Fruit fly (Drosophila melanogaster) whole organism, embryonic: Measurements from ENCODE around the gene Cyp9f2.

Experiments
- Adf1 ChIP-seq: fragments of 200-800 bp; sonication (Bioruptor generic); IDR thresholded peaks from 2 replicates; pipeline ENCODE4 v1.3.6; 2022; ENCODE audit warnings: missing biosample characterization, missing genetic modification characterization
- Asciz ChIP-seq: fragments of 200-800 bp; sonication (Bioruptor generic); optimal IDR thresholded peaks from 2 replicates; lab custom pipeline; 2017; ENCODE audit warnings: missing biosample characterization, mild to moderate bottlenecking, missing genetic modification characterization, missing genetic modification reagents
- Bdp1 ChIP-seq: fragments of 200-800 bp; sonication (Bioruptor generic); optimal IDR thresholded peaks from 3 replicates; lab custom pipeline; 2016; ENCODE audit warnings: missing biosample characterization, missing genetic modification characterization
- Blimp-1 ChIP-seq: fragments of 200-800 bp; sonication (Bioruptor generic); optimal IDR thresholded peaks from 3 replicates; lab custom pipeline; 2018; ENCODE audit warnings: missing biosample characterization, missing genetic modification characterization, mild to moderate bottlenecking, moderate library complexity, missing genetic modification reagents
- CG11247 ChIP-seq: fragments of 200-800 bp; sonication (Bioruptor generic); IDR thresholded peaks from 2 replicates; pipeline ENCODE4 v1.3.6; 2022; ENCODE audit warnings: missing biosample characterization, missing genetic modification characterization
- CG11560 ChIP-seq: fragments of 200-800 bp; sonication (Bioruptor generic); IDR thresholded peaks from 3 replicates; pipeline ENCODE4 v1.3.6; 2022; ENCODE audit warnings: missing biosample characterization, missing genetic modification characterization
- CG12769 ChIP-seq: fragments of 200-800 bp; sonication (Bioruptor generic); optimal IDR thresholded peaks from 2 replicates; lab custom pipeline; 2019; ENCODE audit warnings: missing biosample characterization, mild to moderate bottlenecking, missing genetic modification characterization, moderate library complexity
- CG13287 ChIP-seq: fragments of 200-800 bp; sonication (Bioruptor generic); IDR thresholded peaks from 2 replicates; pipeline ENCODE4 v1.3.6; 2022; ENCODE audit warnings: missing biosample characterization, missing genetic modification characterization; ENCODE audit not compliant: partially characterized antibody
- CG14014 ChIP-seq: fragments of 200-800 bp; sonication (Bioruptor generic); IDR thresholded peaks from 2 replicates; pipeline ENCODE4 v1.3.6; 2022; ENCODE audit warnings: missing biosample characterization, missing genetic modification characterization
- CG14050 ChIP-seq: fragments of 200-800 bp; sonication (Bioruptor generic); IDR thresholded peaks from 3 replicates; pipeline ENCODE4 v1.3.6; 2022; ENCODE audit warnings: missing biosample characterization, missing genetic modification characterization
- CG15514 ChIP-seq: fragments of 200-800 bp; sonication (Bioruptor generic); optimal IDR thresholded peaks from 3 replicates; lab custom pipeline; 2017; ENCODE audit warnings: missing biosample characterization, missing genetic modification characterization, mild to moderate bottlenecking, moderate library complexity, missing genetic modification reagents
- CG16779 ChIP-seq: fragments of 200-800 bp; sonication (Bioruptor generic); IDR thresholded peaks from 2 replicates; pipeline ENCODE4 v1.3.6; 2022; ENCODE audit warnings: missing biosample characterization, missing genetic modification characterization
- CG17361 ChIP-seq: fragments of 200-800 bp; sonication (Bioruptor generic); IDR thresholded peaks from 3 replicates; pipeline ENCODE4 v1.3.6; 2022; ENCODE audit warnings: missing biosample characterization, missing genetic modification characterization
- CG17568 ChIP-seq: fragments of 200-800 bp; sonication (Bioruptor generic); optimal IDR thresholded peaks from 2 replicates; lab custom pipeline; 2018; ENCODE audit warnings: missing biosample characterization, mild to moderate bottlenecking, missing genetic modification characterization, moderate library complexity
- CG18011 ChIP-seq: fragments of 200-800 bp; sonication (Bioruptor generic); optimal IDR thresholded peaks from 2 replicates; lab custom pipeline; 2017; ENCODE audit warnings: missing biosample characterization, missing genetic modification characterization, mild to moderate bottlenecking, moderate library complexity, missing genotype
- CG2712 ChIP-seq: fragments of 200-800 bp; optimal IDR thresholded peaks from 3 replicates; lab custom pipeline; 2019; ENCODE audit warnings: missing biosample characterization, mild to moderate bottlenecking, missing genetic modification characterization, moderate library complexity
- CG8290 ChIP-seq, 3 experiments: fragments of 200-800 bp; sonication (Bioruptor generic); optimal IDR thresholded peaks; 2 replicates each; lab custom pipeline; 2016 to 2019; ENCODE audit warnings: missing biosample characterization in 3 of 3, missing genetic modification characterization in 3 of 3, mild to moderate bottlenecking in 2 of 3, moderate library complexity in 1 of 3
- CG8924 ChIP-seq: fragments of 200-800 bp; optimal IDR thresholded peaks from 3 replicates; lab custom pipeline; 2019; ENCODE audit warnings: missing biosample characterization, mild to moderate bottlenecking, missing genetic modification characterization, moderate library complexity
- Elba2 ChIP-seq: fragments of 200-800 bp; sonication (Bioruptor generic); optimal IDR thresholded peaks from 3 replicates; lab custom pipeline; 2016; ENCODE audit warnings: missing biosample characterization, missing genetic modification characterization
- H2.0 ChIP-seq: fragments of 200-800 bp; sonication (Bioruptor generic); IDR thresholded peaks from 2 replicates; pipeline ENCODE4 v1.3.6; 2022; ENCODE audit warnings: missing biosample characterization, missing genetic modification characterization
- Med ChIP-seq: fragments of 200-800 bp; sonication (Bioruptor generic); peaks from one replicate; lab custom pipeline; 2016; ENCODE audit warnings: missing biosample characterization, missing genetic modification characterization, mild to moderate bottlenecking, inconsistent platforms, moderate library complexity
- Nf-YB ChIP-seq: fragments of 200-800 bp; sonication (Bioruptor generic); optimal IDR thresholded peaks from 3 replicates; lab custom pipeline; 2019; ENCODE audit warnings: missing biosample characterization, mild to moderate bottlenecking, missing genetic modification characterization, moderate library complexity
- Opbp ChIP-seq: fragments of 200-800 bp; sonication (Bioruptor generic); IDR thresholded peaks from 3 replicates; pipeline ENCODE4 v1.3.6; 2022; ENCODE audit warnings: missing biosample characterization, missing genetic modification characterization; ENCODE audit not compliant: partially characterized antibody
- PHDP ChIP-seq: fragments of 200-800 bp; sonication (Bioruptor generic); optimal IDR thresholded peaks from 3 replicates; lab custom pipeline; 2018; ENCODE audit warnings: missing biosample characterization, mild to moderate bottlenecking, missing genetic modification characterization, moderate library complexity
- Rfx ChIP-seq: fragments of 200-800 bp; sonication (Bioruptor generic); IDR thresholded peaks from 2 replicates; pipeline ENCODE4 v1.3.6; 2022; ENCODE audit warnings: missing biosample characterization, missing genetic modification characterization
- Trl ChIP-seq, 3 experiments: fragments of >200 bp in 2 of 3; fragments of 200-800 bp in 1 of 3; sonication (Bioruptor generic) in 1 of 3; optimal IDR thresholded peaks; 2 replicates in 1 of 3; 3 replicates in 2 of 3; lab custom pipeline; 2016 to 2017; ENCODE audit warnings: missing biosample characterization in 1 of 3, missing genetic modification characterization in 1 of 3
- ab ChIP-seq: fragments of 200-800 bp; sonication (Bioruptor generic); optimal IDR thresholded peaks from 2 replicates; lab custom pipeline; 2016; ENCODE audit warnings: missing biosample characterization, missing genetic modification characterization
- aop ChIP-seq: fragments of 200-800 bp; sonication (Bioruptor generic); IDR thresholded peaks from 2 replicates; pipeline ENCODE4 v1.3.6; 2022; ENCODE audit warnings: missing biosample characterization, missing genetic modification characterization
- ato ChIP-seq: fragments of 200-800 bp; sonication (Bioruptor generic); IDR thresholded peaks from 2 replicates; pipeline ENCODE4 v1.3.6; 2022; ENCODE audit warnings: missing biosample characterization, missing genetic modification characterization; ENCODE audit not compliant: partially characterized antibody
- bsh ChIP-seq, 2 experiments: fragments of 200-800 bp; sonication (Bioruptor generic); optimal IDR thresholded peaks; 2 replicates each; lab custom pipeline; 2017 to 2018; ENCODE audit warnings: mild to moderate bottlenecking in 2 of 2, missing biosample characterization in 2 of 2, missing genetic modification characterization in 2 of 2, moderate library complexity in 1 of 2
- cas ChIP-seq: fragments of 200-800 bp; sonication (Bioruptor generic); IDR thresholded peaks from 2 replicates; pipeline ENCODE4 v1.3.6; 2022; ENCODE audit warnings: missing biosample characterization, missing genetic modification characterization
- ci ChIP-seq: fragments of 200-800 bp; sonication (Bioruptor generic); IDR thresholded peaks from 3 replicates; pipeline ENCODE4 v1.3.6; 2022; ENCODE audit warnings: missing biosample characterization, missing genetic modification characterization
- crc ChIP-seq: fragments of 200-800 bp; sonication (Bioruptor generic); optimal IDR thresholded peaks from 2 replicates; lab custom pipeline; 2016; ENCODE audit warnings: missing biosample characterization, missing genetic modification characterization
- croc ChIP-seq: fragments of 200-800 bp; sonication (Bioruptor generic); conservative IDR thresholded peaks from 3 replicates; pipeline ENCODE4 v1.3.6; 2022; ENCODE audit warnings: missing biosample characterization, missing genetic modification characterization
- crp ChIP-seq, 2 experiments: fragments of 200-800 bp; sonication (Bioruptor generic); optimal IDR thresholded peaks; 2 replicates in 1 of 2; 3 replicates in 1 of 2; lab custom pipeline; 2017; ENCODE audit warnings: missing biosample characterization in 2 of 2, missing genetic modification characterization in 2 of 2, mild to moderate bottlenecking in 1 of 2, moderate library complexity in 1 of 2
- danr ChIP-seq: fragments of 200-800 bp; sonication (Bioruptor generic); IDR thresholded peaks from 2 replicates; pipeline ENCODE4 v1.3.6; 2022; ENCODE audit warnings: missing biosample characterization, missing genetic modification characterization
- gcm ChIP-seq: fragments of 200-800 bp; sonication (Bioruptor generic); optimal IDR thresholded peaks from 2 replicates; lab custom pipeline; 2019; ENCODE audit warnings: missing biosample characterization, mild to moderate bottlenecking, missing genetic modification characterization, moderate library complexity
- gsb ChIP-seq: fragments of 200-800 bp; sonication (Bioruptor generic); IDR thresholded peaks from 2 replicates; pipeline ENCODE4 v1.3.6; 2022; ENCODE audit warnings: missing biosample characterization, missing genetic modification characterization
- inv ChIP-seq: fragments of 200-800 bp; sonication (Bioruptor generic); IDR thresholded peaks from 2 replicates; pipeline ENCODE4 v1.3.6; 2022; ENCODE audit warnings: missing biosample characterization, missing genetic modification characterization; ENCODE audit not compliant: partially characterized antibody
- kni ChIP-seq: fragments of 200-800 bp; sonication (Bioruptor generic); optimal IDR thresholded peaks from 3 replicates; lab custom pipeline; 2017; ENCODE audit warnings: mild to moderate bottlenecking, missing biosample characterization, missing genetic modification reagents, missing genetic modification characterization
- onecut ChIP-seq: fragments of 200-800 bp; sonication (Bioruptor generic); IDR thresholded peaks from 2 replicates; pipeline ENCODE4 v1.3.6; 2022; ENCODE audit warnings: missing biosample characterization, missing genetic modification characterization
- otp ChIP-seq: fragments of 200-800 bp; sonication (Bioruptor generic); IDR thresholded peaks from 3 replicates; pipeline ENCODE4, ENCODE4 v1.3.6; 2022; ENCODE audit warnings: missing biosample characterization, missing genetic modification characterization
- pan ChIP-seq, 4 experiments: fragments of >200 bp in 3 of 4; fragments of 200-800 bp in 1 of 4; sonication (Bioruptor generic) in 1 of 4; optimal IDR thresholded peaks in 3 of 4; IDR thresholded peaks in 1 of 4; 2 replicates each; pipeline versions ENCODE4 v1.3.6 to Lab custom; 2017 to 2022; ENCODE audit warnings: missing biosample characterization in 2 of 4, missing genetic modification characterization in 2 of 4, mixed read lengths in 1 of 4
- pnt ChIP-seq: fragments of 200-800 bp; sonication (Bioruptor generic); optimal IDR thresholded peaks from 3 replicates; lab custom pipeline; 2016; ENCODE audit warnings: missing biosample characterization, missing genetic modification characterization
- repo ChIP-seq: fragments of 200-800 bp; sonication (Bioruptor generic); optimal IDR thresholded peaks from 2 replicates; lab custom pipeline; 2016; ENCODE audit warnings: missing biosample characterization, missing genetic modification characterization
- row ChIP-seq: fragments of 200-800 bp; sonication (Bioruptor generic); IDR thresholded peaks from 3 replicates; pipeline ENCODE4 v1.3.6; 2022; ENCODE audit warnings: missing biosample characterization, missing genetic modification characterization
- sqz ChIP-seq: fragments of 200-800 bp; sonication (Bioruptor generic); optimal IDR thresholded peaks from 3 replicates; lab custom pipeline; 2018; ENCODE audit warnings: missing biosample characterization, mild to moderate bottlenecking, missing genetic modification characterization
- sr ChIP-seq: fragments of 200-800 bp; sonication (Bioruptor generic); IDR thresholded peaks from 3 replicates; pipeline ENCODE4 v1.3.6; 2022; ENCODE audit warnings: missing biosample characterization, missing genetic modification characterization
- z ChIP-seq: fragments of 200-800 bp; sonication (Bioruptor generic); IDR thresholded peaks from 3 replicates; pipeline ENCODE4 v1.3.6; 2022; ENCODE audit warnings: missing biosample characterization, missing genetic modification characterization

The Cyp9f2 gene

dm6 chr3R:12359837-12360236 is 46.0 kb downstream of the Cyp9f2 start, which contains the start of gene CG4115:
Gene CG4115 (plus strand): TSS chr3R:12360008.
- TF ChIP-seq CG11247 (no peak), ci (GFP tag; lab: Robert Waterston, UW) (0 out of 3 replicates have a peak, but pooled peaks have one; percentile 49), CG14014 (GFP tag; lab: Robert Waterston, UW) (no peak), Nf-YB (no peak), gsb (GFP tag; lab: Robert Waterston, UW) (no peak), onecut (peak; percentile 67), PHDP (no peak), inv (GFP tag; lab: Robert Waterston, UW) (no peak), CG8924 (tag; lab: Kevin White, UChicago) (no peak), CG8290 (GFP tag; optimal IDR thresholded peaks at IDR 0.05; lab: Kevin White, UChicago) (no peak), CG8290 (tag; optimal IDR thresholded peaks at IDR 0.05; lab: Kevin White, UChicago) (no peak), CG13287 (GFP tag; lab: Robert Waterston, UW) (peak; percentile 24; the same call in 1 of the 2 replicates), z (GFP tag; lab: Robert Waterston, UW) (peak; percentile 80), otp (GFP tag; lab: Robert Waterston, UW) (no peak), Rfx (GFP tag; lab: Robert Waterston, UW) (peak; percentile 16; the same call in 1 of the 2 replicates), ab (GFP tag; lab: Kevin White, UChicago) (no peak), CG17361 (no peak), bsh (GFP tag; optimal IDR thresholded peaks at IDR 0.05; lab: Kevin White, UChicago) (no peak), Asciz (GFP tag; lab: Kevin White, UChicago) (no peak), danr (GFP tag; lab: Robert Waterston, UW) (no peak), pnt (GFP tag; lab: Kevin White, UChicago) (no peak), CG15514 (no peak), H2.0 (no peak), row (GFP tag; lab: Robert Waterston, UW) (0 out of 3 replicates have a peak, but pooled peaks have one; percentile 5), kni (GFP tag; lab: Kevin White, UChicago) (peak; percentile 23), Opbp (0 out of 3 replicates have a peak, but pooled peaks have one; percentile 4), pan (optimal IDR thresholded peaks at IDR 0.05; lab: Kevin White, UChicago) (no peak), pan (GFP tag; optimal IDR thresholded peaks at IDR 0.05 in 1 of 2, IDR thresholded peaks at IDR 0.05 in 1 of 2) (no peak), Adf1 (GFP tag; lab: Robert Waterston, UW) (no peak), gcm (GFP tag; lab: Kevin White, UChicago) (no peak), Med (peak; percentile 66), ato (GFP tag; lab: Robert Waterston, UW) (no peak), sqz (GFP tag; lab: Kevin White, UChicago) (peak; percentile 40), crc (GFP tag; lab: Kevin White, UChicago) (no peak), CG17568 (no peak), Elba2 (GFP tag; lab: Kevin White, UChicago) (no peak), CG2712 (tag; lab: Kevin White, UChicago) (no peak), CG12769 (peak; percentile 13), CG16779 (GFP tag; lab: Robert Waterston, UW) (no peak), CG18011 (GFP tag; lab: Kevin White, UChicago) (no peak), crp (GFP tag; optimal IDR thresholded peaks at IDR 0.05; lab: Kevin White, UChicago) (no peak), croc (GFP tag; lab: Robert Waterston, UW) (no peak), cas (GFP tag; lab: Robert Waterston, UW) (no peak), sr (GFP tag; lab: Robert Waterston, UW) (no peak), Blimp-1 (GFP tag; lab: Kevin White, UChicago) (peak; percentile 93), Bdp1 (GFP tag; lab: Kevin White, UChicago) (no peak), CG11560 (no peak), Trl (optimal IDR thresholded peaks at IDR 0.05; lab: Kevin White, UChicago) (peak; percentile 7 to 32), Trl (GFP tag; optimal IDR thresholded peaks at IDR 0.05; lab: Kevin White, UChicago) (no peak), CG14050 (GFP tag; lab: Robert Waterston, UW) (no peak), aop (no peak), repo (GFP tag; lab: Kevin White, UChicago) (no peak)
